Worm (Caenorhabditis elegans) whole organism, L4/young adult: Measurements from ENCODE around the gene F59A1.13.

Experiments
- dao-5 ChIP-seq: sonication (generic microtip); optimal IDR thresholded peaks from 2 replicates; lab custom pipeline; 2016; ENCODE audit warnings: missing genotype, missing genetic modification characterization, moderate library complexity, missing compliant biosample characterization
- him-1 ChIP-seq: sonication (generic microtip); optimal IDR thresholded peaks from 2 replicates; lab custom pipeline; 2016; ENCODE audit warnings: missing genotype, missing genetic modification reagents, missing genetic modification characterization, missing compliant biosample characterization

ce11 chrV:17676553-17676952 is 14.3 kb downstream of the F59A1.13 start, which contains the start of gene str-92:
- TF ChIP-seq dao-5 (no peak), him-1 (tag; lab: Kevin White, UChicago) (no peak)
